Worm (Caenorhabditis elegans) whole organism, L1 larva: Measurements from ENCODE around the gene set-9.

Experiments
- alr-1 ChIP-seq: fragments of 200-800 bp; sonication (Bioruptor generic); optimal IDR thresholded peaks from 2 replicates; lab custom pipeline; 2018; ENCODE audit warnings: borderline replicate concordance, mild to moderate bottlenecking, missing genetic modification characterization, missing compliant biosample characterization
- ceh-8 ChIP-seq: fragments of 200-800 bp; sonication (Bioruptor generic); optimal IDR thresholded peaks from 2 replicates; lab custom pipeline; 2018; ENCODE audit warnings: mild to moderate bottlenecking, missing genetic modification characterization, moderate library complexity, missing compliant biosample characterization
- lir-3 ChIP-seq: sonication (generic microtip); optimal IDR thresholded peaks from 2 replicates; lab custom pipeline; 2016; ENCODE audit warnings: mild to moderate bottlenecking, missing genetic modification characterization, moderate library complexity, missing compliant biosample characterization; ENCODE audit not compliant: poor library complexity
- mdl-1 ChIP-seq, 2 experiments: fragments of 150-350 bp; optimal IDR thresholded peaks; 2 replicates each; lab custom pipeline; 2014 to 2017; ENCODE audit warnings: missing biosample characterization in 2 of 2, missing genetic modification characterization in 2 of 2, inconsistent platforms in 1 of 2
- nhr-28 ChIP-seq: fragments of 150-350 bp; optimal IDR thresholded peaks from 2 replicates; lab custom pipeline; 2014; ENCODE audit warnings: missing biosample characterization, missing genetic modification characterization
- nhr-76 ChIP-seq: sonication (generic microtip); optimal IDR thresholded peaks from 2 replicates; lab custom pipeline; 2017; ENCODE audit warnings: missing biosample characterization, missing genetic modification characterization
- pag-3 ChIP-seq: sonication (generic microtip); optimal IDR thresholded peaks from 2 replicates; lab custom pipeline; 2017; ENCODE audit warnings: missing genetic modification characterization, mild to moderate bottlenecking, missing compliant biosample characterization, antibody characterized with exemption, borderline replicate concordance; ENCODE audit not compliant: insufficient read depth
- pqm-1 ChIP-seq: sonication (generic microtip); optimal IDR thresholded peaks from 3 replicates; lab custom pipeline; 2017; ENCODE audit warnings: missing biosample characterization, missing genetic modification characterization
- skn-1 ChIP-seq: fragments of 150-350 bp; optimal IDR thresholded peaks from 2 replicates; lab custom pipeline; 2014; ENCODE audit warnings: missing biosample characterization, missing genetic modification characterization
- snpc-4 ChIP-seq: fragments of 150-350 bp; optimal IDR thresholded peaks from 2 replicates; lab custom pipeline; 2014; ENCODE audit warnings: missing biosample characterization, missing genetic modification characterization
- vab-15 ChIP-seq: sonication (generic microtip); optimal IDR thresholded peaks from 2 replicates; lab custom pipeline; 2017; ENCODE audit warnings: missing genotype, mild to moderate bottlenecking, missing genetic modification characterization, missing compliant biosample characterization
- xbp-1 ChIP-seq: sonication (generic microtip); optimal IDR thresholded peaks from 2 replicates; lab custom pipeline; 2016; ENCODE audit warnings: missing genetic modification characterization, missing compliant biosample characterization
- zag-1 ChIP-seq: fragments of 150-350 bp; optimal IDR thresholded peaks from 2 replicates; lab custom pipeline; 2014; ENCODE audit warnings: missing biosample characterization, missing genetic modification characterization
- ztf-4 ChIP-seq: fragments of 150-350 bp; optimal IDR thresholded peaks from 2 replicates; lab custom pipeline; 2014; ENCODE audit warnings: missing biosample characterization, missing genetic modification characterization

ce11 chrIV:4319473-4319872, 11.8 kb downstream of the set-9 start:
- no peak for TF ChIP-seq skn-1 (tag; lab: Kevin White, UChicago)
- TF ChIP-seq pqm-1 (tag; lab: Kevin White, UChicago): no peak
- TF ChIP-seq alr-1 (tag; lab: Kevin White, UChicago): no peak
- TF ChIP-seq nhr-76: no peak
- no peak for TF ChIP-seq ceh-8 (GFP tag; lab: Kevin White, UChicago)
- no peak for TF ChIP-seq ztf-4 (tag; lab: Kevin White, UChicago)
- TF ChIP-seq vab-15 (tag; lab: Kevin White, UChicago): no peak
- no peak for TF ChIP-seq lir-3 (tag; lab: Kevin White, UChicago)
- no peak for TF ChIP-seq mdl-1 (tag; optimal IDR thresholded peaks at IDR 0.05; lab: Kevin White, UChicago)
- TF ChIP-seq zag-1 (tag; lab: Kevin White, UChicago): no peak
- TF ChIP-seq nhr-28 (tag; lab: Kevin White, UChicago): no peak
- TF ChIP-seq xbp-1 (tag; lab: Kevin White, UChicago): no peak
- TF ChIP-seq snpc-4 (tag; lab: Kevin White, UChicago): no peak
- no peak for TF ChIP-seq pag-3 (tag; lab: Kevin White, UChicago)
